Fruit fly (Drosophila melanogaster): Measurements from ENCODE around the gene Mst57Db.

The Mst57Db gene

dm6 chr3R:25789355-25789754 lies 41.4 kb downstream of the Mst57Db start, which contains the start of gene CG31380:
Gene CG31380 (minus strand): TSS chr3R:25789455.
- no peak for TF ChIP-seq noc (tag; optimal IDR thresholded peaks at IDR 0.05)

DNA sequence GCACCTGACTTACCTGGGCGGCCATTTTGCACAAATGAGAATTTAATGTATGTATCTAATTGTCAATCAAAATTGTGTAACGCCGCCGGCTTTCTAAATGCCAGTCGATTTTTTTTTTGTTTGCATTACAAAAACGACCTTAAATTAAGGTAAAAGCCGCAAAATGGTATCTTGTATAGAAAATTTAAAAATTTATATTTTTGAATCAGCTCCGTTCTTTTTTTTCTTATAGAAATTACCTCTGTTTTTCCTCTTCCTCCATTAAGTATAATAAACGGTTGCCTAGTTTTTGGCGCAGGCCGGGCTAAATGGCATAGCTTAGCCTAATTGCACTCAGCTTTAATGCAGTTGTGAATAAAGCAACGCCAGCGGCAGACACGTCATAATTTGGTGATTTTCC lies 43.5 kb downstream of the Mst57Db start, which contains the start of gene CG4960:
TSS of gene CG4960 (minus strand) at position 101 of the 400 bp plus-strand sequence.
- no peak for TF ChIP-seq noc (tag; optimal IDR thresholded peaks at IDR 0.05)

DNA sequence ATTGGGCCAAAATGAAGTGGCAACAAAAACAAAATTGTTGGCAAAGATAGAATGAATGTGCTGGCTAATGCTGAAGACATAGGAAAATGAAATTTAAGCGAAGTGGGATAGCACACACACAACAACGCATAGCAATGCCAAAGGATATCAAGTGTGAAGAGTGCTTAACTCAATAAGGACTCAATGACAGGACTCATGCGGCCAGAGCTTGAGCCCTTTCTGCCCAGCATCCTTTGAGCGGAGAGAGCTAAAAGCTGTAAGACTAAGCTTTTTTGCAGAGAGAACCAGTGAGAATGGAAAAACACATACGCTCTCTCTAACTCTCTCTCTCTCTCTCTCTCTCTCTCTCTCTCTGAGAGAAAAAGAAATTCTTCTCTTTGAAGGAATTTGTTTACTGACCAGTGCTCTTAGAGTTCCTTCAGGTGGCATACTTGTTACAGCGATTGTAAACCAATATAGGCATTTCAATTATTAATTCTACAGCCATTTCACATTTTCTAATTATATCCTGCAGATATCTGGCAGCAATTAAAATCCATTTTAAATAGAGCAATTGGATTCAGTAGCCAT lies 47.8 kb downstream of the Mst57Db start:
- no peak for TF ChIP-seq noc (tag; optimal IDR thresholded peaks at IDR 0.05)
